Worm (Caenorhabditis elegans) whole organism, L1 larva: ENCODE measurements around the gene C05B5.8.

Experiments used
- C04F5.9 ChIP-seq: sonication (generic microtip); optimal IDR thresholded peaks from 2 replicates; lab custom pipeline; 2016; ENCODE audit warnings: missing genetic modification characterization, missing compliant biosample characterization
- C34B4.2 ChIP-seq: sonication (generic microtip); optimal IDR thresholded peaks from 2 replicates; lab custom pipeline; 2017; ENCODE audit warnings: mild to moderate bottlenecking, missing genetic modification characterization, missing compliant biosample characterization
- F16B12.6 ChIP-seq: fragments of 150-350 bp; optimal IDR thresholded peaks from 2 replicates; lab custom pipeline; 2014; ENCODE audit warnings: missing biosample characterization, missing genetic modification characterization
- alr-1 ChIP-seq: fragments of 200-800 bp; sonication (Bioruptor generic); optimal IDR thresholded peaks from 2 replicates; lab custom pipeline; 2018; ENCODE audit warnings: borderline replicate concordance, mild to moderate bottlenecking, missing genetic modification characterization, missing compliant biosample characterization
- blmp-1 ChIP-seq: fragments of 150-350 bp; optimal IDR thresholded peaks from 2 replicates; lab custom pipeline; 2014; ENCODE audit warnings: missing biosample characterization, missing genetic modification characterization
- ceh-63 ChIP-seq: fragments of 200-800 bp; sonication (Bioruptor generic); optimal IDR thresholded peaks from 2 replicates; lab custom pipeline; 2018; ENCODE audit warnings: mild to moderate bottlenecking, missing genetic modification characterization, missing compliant biosample characterization
- ceh-82 ChIP-seq, 3 experiments: fragments of 150-350 bp in 1 of 3; sonication (generic microtip) in 2 of 3; optimal IDR thresholded peaks; 2 replicates each; lab custom pipeline; 2014 to 2017; ENCODE audit warnings: missing biosample characterization in 3 of 3, missing genetic modification characterization in 3 of 3
- ceh-90 ChIP-seq: sonication (generic microtip); optimal IDR thresholded peaks from 2 replicates; lab custom pipeline; 2016; ENCODE audit warnings: missing genetic modification characterization, missing compliant biosample characterization
- ces-1 ChIP-seq: fragments of 150-350 bp; optimal IDR thresholded peaks from 2 replicates; lab custom pipeline; 2014; ENCODE audit warnings: missing biosample characterization, missing genetic modification reagents, missing genetic modification characterization
- dpl-1 ChIP-seq, 3 experiments: fragments of 150-350 bp in 2 of 3; sonication (generic microtip) in 1 of 3; optimal IDR thresholded peaks; 2 replicates each; lab custom pipeline; 2014 to 2017; ENCODE audit warnings: missing biosample characterization in 3 of 3, missing genetic modification characterization in 3 of 3, missing genetic modification reagents in 3 of 3
- dsc-1 ChIP-seq: sonication (generic microtip); optimal IDR thresholded peaks from 2 replicates; lab custom pipeline; 2016; ENCODE audit warnings: mild to moderate bottlenecking, missing genetic modification characterization, missing compliant biosample characterization
- egl-27 ChIP-seq, 2 experiments: fragments of 150-350 bp in 1 of 2; sonication (generic microtip); optimal IDR thresholded peaks; 3 replicates each; lab custom pipeline; 2017 to 2018; ENCODE audit warnings: missing biosample characterization in 2 of 2, missing genetic modification characterization in 2 of 2, missing genetic modification reagents in 2 of 2
- fkh-4 ChIP-seq: sonication (generic microtip); optimal IDR thresholded peaks from 2 replicates; lab custom pipeline; 2016; ENCODE audit warnings: missing compliant biosample characterization, missing genetic modification characterization, borderline replicate concordance
- fos-1 ChIP-seq: fragments of 150-350 bp; optimal IDR thresholded peaks from 2 replicates; lab custom pipeline; 2014; ENCODE audit warnings: missing biosample characterization, missing genetic modification characterization
- hlh-17 ChIP-seq: fragments of 200-800 bp; sonication (Bioruptor generic); optimal IDR thresholded peaks from 2 replicates; lab custom pipeline; 2018; ENCODE audit warnings: missing genetic modification characterization, mild to moderate bottlenecking, missing compliant biosample characterization, moderate library complexity, borderline replicate concordance
- hlh-4 ChIP-seq: sonication (generic microtip); optimal IDR thresholded peaks from 2 replicates; lab custom pipeline; 2016; ENCODE audit warnings: mild to moderate bottlenecking, missing genetic modification characterization, missing compliant biosample characterization
- irx-1 ChIP-seq: sonication (generic microtip); optimal IDR thresholded peaks from 2 replicates; lab custom pipeline; 2016; ENCODE audit warnings: missing genetic modification characterization, missing compliant biosample characterization
- jun-1 ChIP-seq: fragments of 150-350 bp; optimal IDR thresholded peaks from 2 replicates; lab custom pipeline; 2014; ENCODE audit warnings: missing biosample characterization, missing genetic modification reagents, missing genetic modification characterization
- lin-13 ChIP-seq: fragments of 150-350 bp; optimal IDR thresholded peaks from 2 replicates; lab custom pipeline; 2014; ENCODE audit warnings: missing biosample characterization, missing genetic modification reagents, missing genetic modification characterization
- lin-14 ChIP-seq: fragments of 200-800 bp; sonication (Bioruptor generic); optimal IDR thresholded peaks from 2 replicates; lab custom pipeline; 2018; ENCODE audit warnings: mild to moderate bottlenecking, missing genetic modification characterization, moderate library complexity, missing compliant biosample characterization
- lin-39 ChIP-seq: fragments of 150-350 bp; optimal IDR thresholded peaks from 2 replicates; lab custom pipeline; 2014; ENCODE audit warnings: missing biosample characterization, missing genetic modification reagents, missing genetic modification characterization
- lir-3 ChIP-seq: sonication (generic microtip); optimal IDR thresholded peaks from 2 replicates; lab custom pipeline; 2016; ENCODE audit warnings: mild to moderate bottlenecking, missing genetic modification characterization, moderate library complexity, missing compliant biosample characterization; ENCODE audit not compliant: poor library complexity
- mab-9 ChIP-seq: fragments of 200-800 bp; sonication (Bioruptor generic); IDR thresholded peaks from 2 replicates; pipeline ENCODE4 v1.3.6; 2022; ENCODE audit warnings: missing genetic modification reagents, missing genetic modification characterization, missing compliant biosample characterization
- mep-1 ChIP-seq: fragments of 150-350 bp; optimal IDR thresholded peaks from 2 replicates; lab custom pipeline; 2014; ENCODE audit warnings: missing biosample characterization, missing genetic modification characterization
- nhr-47 ChIP-seq: sonication (generic microtip); optimal IDR thresholded peaks from 2 replicates; lab custom pipeline; 2016; ENCODE audit warnings: mild to moderate bottlenecking, missing genetic modification characterization, moderate library complexity, missing compliant biosample characterization
- nhr-71 ChIP-seq: sonication (generic microtip); optimal IDR thresholded peaks from 2 replicates; lab custom pipeline; 2016; ENCODE audit warnings: mild to moderate bottlenecking, missing genetic modification characterization, moderate library complexity, missing compliant biosample characterization
- nhr-76 ChIP-seq: sonication (generic microtip); optimal IDR thresholded peaks from 2 replicates; lab custom pipeline; 2017; ENCODE audit warnings: missing biosample characterization, missing genetic modification characterization
- nhr-77 ChIP-seq: fragments of 150-350 bp; optimal IDR thresholded peaks from 2 replicates; lab custom pipeline; 2014; ENCODE audit warnings: missing biosample characterization, missing genetic modification characterization
- nhr-84 ChIP-seq: sonication (generic microtip); optimal IDR thresholded peaks from 2 replicates; lab custom pipeline; 2017; ENCODE audit warnings: missing biosample characterization, missing genetic modification characterization
- pag-3 ChIP-seq: sonication (generic microtip); optimal IDR thresholded peaks from 2 replicates; lab custom pipeline; 2017; ENCODE audit warnings: missing genetic modification characterization, mild to moderate bottlenecking, missing compliant biosample characterization, antibody characterized with exemption, borderline replicate concordance; ENCODE audit not compliant: insufficient read depth
- rnt-1 ChIP-seq: sonication (generic microtip); optimal IDR thresholded peaks from 2 replicates; lab custom pipeline; 2016; ENCODE audit warnings: mild to moderate bottlenecking, missing genetic modification characterization, moderate library complexity, missing compliant biosample characterization
- snu-23 ChIP-seq: sonication (generic microtip); optimal IDR thresholded peaks from 2 replicates; lab custom pipeline; 2016; ENCODE audit warnings: missing genetic modification characterization, missing compliant biosample characterization
- sox-4 ChIP-seq: sonication (generic microtip); optimal IDR thresholded peaks from 2 replicates; lab custom pipeline; 2016; ENCODE audit warnings: missing genetic modification characterization, missing compliant biosample characterization
- sup-37 ChIP-seq: fragments of 200-800 bp; sonication (Bioruptor generic); optimal IDR thresholded peaks from 2 replicates; lab custom pipeline; 2018; ENCODE audit warnings: mild to moderate bottlenecking, missing genetic modification characterization, missing compliant biosample characterization
- swsn-7 ChIP-seq: sonication (generic microtip); optimal IDR thresholded peaks from 2 replicates; lab custom pipeline; 2016; ENCODE audit warnings: missing genetic modification characterization, missing compliant biosample characterization
- unc-30 ChIP-seq: sonication (generic microtip); optimal IDR thresholded peaks from 2 replicates; lab custom pipeline; 2017; ENCODE audit warnings: missing biosample characterization, missing genetic modification characterization
- zag-1 ChIP-seq: fragments of 150-350 bp; optimal IDR thresholded peaks from 2 replicates; lab custom pipeline; 2014; ENCODE audit warnings: missing biosample characterization, missing genetic modification characterization
- ztf-4 ChIP-seq: fragments of 150-350 bp; optimal IDR thresholded peaks from 2 replicates; lab custom pipeline; 2014; ENCODE audit warnings: missing biosample characterization, missing genetic modification characterization

The C05B5.8 gene

ce11 chrIII:10000428-10000827, 6.2 kb downstream of the C05B5.8 start, which contains the start of gene C05B5.2:
Gene C05B5.2 (minus strand): TSS chrIII:10000528.
- no peak for TF ChIP-seq mab-9
- no peak for TF ChIP-seq ceh-63
- TF ChIP-seq lir-3, result no peak
- TF ChIP-seq ces-1 (GFP tag; lab: Kevin White, UChicago), result no peak

ce11 chrIII:9999235-9999634, 7.3 kb downstream of the C05B5.8 start, which contains the start of gene C05B5.17:
Gene C05B5.17 (minus strand): TSS chrIII:9999335.
- TF ChIP-seq ztf-4 (no peak), hlh-17 (GFP tag; lab: Kevin White, UChicago) (no peak), pag-3 (tag; lab: Kevin White, UChicago) (no peak), nhr-77 (tag; lab: Kevin White, UChicago) (no peak), fos-1 (tag; lab: Kevin White, UChicago) (no peak), sup-37 (GFP tag; lab: Kevin White, UChicago) (no peak), nhr-71 (tag; lab: Kevin White, UChicago) (no peak), nhr-76 (tag; lab: Kevin White, UChicago) (no peak), dsc-1 (tag; lab: Kevin White, UChicago) (no peak), unc-30 (no peak), mab-9 (no peak), sox-4 (no peak), nhr-47 (tag; lab: Kevin White, UChicago) (no peak), hlh-4 (tag; lab: Kevin White, UChicago) (no peak), C04F5.9 (tag; lab: Kevin White, UChicago) (no peak), C34B4.2 (no peak), lin-13 (no peak)

ce11 chrIII:9997890-9998289, 8.7 kb downstream of the C05B5.8 start, which contains the start of gene pqn-8:
Gene pqn-8 (minus strand): TSS chrIII:9997990.
- no peak for TF ChIP-seq zag-1 (tag; lab: Kevin White, UChicago)
- TF ChIP-seq, all 84 proteins: peak for 0

- no peak for TF ChIP-seq ceh-82 (tag; optimal IDR thresholded peaks at IDR 0.05; lab: Kevin White, UChicago)
- TF ChIP-seq nhr-47 (tag; lab: Kevin White, UChicago), result no peak
- no peak for TF ChIP-seq F16B12.6 (tag; lab: Kevin White, UChicago)
- TF ChIP-seq lin-39, result no peak
- no peak for TF ChIP-seq egl-27 (tag; optimal IDR thresholded peaks at IDR 0.05; lab: Kevin White, UChicago)
- no peak for TF ChIP-seq irx-1 (tag; lab: Kevin White, UChicago)
- TF ChIP-seq snu-23 (GFP tag; lab: Kevin White, UChicago), result no peak
- no peak for TF ChIP-seq dpl-1 (GFP tag; optimal IDR thresholded peaks at IDR 0.05; lab: Kevin White, UChicago)
- TF ChIP-seq nhr-84 (tag; lab: Kevin White, UChicago), result no peak
- TF ChIP-seq jun-1 (tag; lab: Kevin White, UChicago), result no peak
- no peak for TF ChIP-seq alr-1 (tag; lab: Kevin White, UChicago)
- no peak for TF ChIP-seq ceh-90 (tag; lab: Kevin White, UChicago)
- no peak for TF ChIP-seq swsn-7 (tag; lab: Kevin White, UChicago)
- no peak for TF ChIP-seq fkh-4
Observed at ce11 chrIII:9993535-9993934, 13.0 kb downstream of the C05B5.8 start, which contains the start of gene C05B5.4. Gene C05B5.4 (plus strand): TSS chrIII:9993885.

- TF ChIP-seq rnt-1 (tag; lab: Kevin White, UChicago) (peak; percentile 14), blmp-1 (tag; lab: Kevin White, UChicago) (peak; percentile 82), mep-1 (tag; lab: Kevin White, UChicago) (peak; percentile 3), sox-4 (no peak), lin-14 (peak; percentile 74)
Observed at ce11 chrIII:9991324-9991723, 15.3 kb downstream of the C05B5.8 start.
